Fruit fly (Drosophila melanogaster) whole organism, embryonic: ENCODE measurements around the gene mahe.

Experiments
- Bteb2 ChIP-seq: fragments of 200-800 bp; sonication (Bioruptor generic); optimal IDR thresholded peaks from 2 replicates; lab custom pipeline; 2016; ENCODE audit warnings: missing biosample characterization, missing genetic modification characterization
- CG10209 ChIP-seq: fragments of 200-800 bp; sonication (Bioruptor generic); optimal IDR thresholded peaks from 3 replicates; lab custom pipeline; 2017; ENCODE audit warnings: missing biosample characterization, mild to moderate bottlenecking, missing genetic modification characterization, missing genetic modification reagents
- CG10654 ChIP-seq: fragments of 200-800 bp; sonication (Bioruptor generic); optimal IDR thresholded peaks from 2 replicates; lab custom pipeline; 2016; ENCODE audit warnings: missing biosample characterization, missing genetic modification characterization
- CG11398 ChIP-seq: fragments of 200-800 bp; sonication (Bioruptor generic); optimal IDR thresholded peaks from 2 replicates; lab custom pipeline; 2016; ENCODE audit warnings: missing biosample characterization, missing genetic modification characterization
- CG12942 ChIP-seq: fragments of 200-800 bp; sonication (Bioruptor generic); optimal IDR thresholded peaks from 3 replicates; lab custom pipeline; 2016; ENCODE audit warnings: missing biosample characterization, missing genetic modification characterization
- CG14050 ChIP-seq: fragments of 200-800 bp; sonication (Bioruptor generic); IDR thresholded peaks from 3 replicates; pipeline ENCODE4 v1.3.6; 2022; ENCODE audit warnings: missing biosample characterization, missing genetic modification characterization
- CG14441 ChIP-seq: fragments of 200-800 bp; sonication (Bioruptor generic); IDR thresholded peaks from 2 replicates; pipeline ENCODE4 v1.3.6; 2022; ENCODE audit warnings: missing biosample characterization, missing genetic modification characterization
- CG16813 ChIP-seq: fragments of 200-800 bp; sonication (Bioruptor generic); IDR thresholded peaks from 3 replicates; pipeline ENCODE4 v1.3.6; 2022; ENCODE audit warnings: missing biosample characterization, missing genetic modification characterization; ENCODE audit not compliant: partially characterized antibody
- CG17361 ChIP-seq: fragments of 200-800 bp; sonication (Bioruptor generic); IDR thresholded peaks from 3 replicates; pipeline ENCODE4 v1.3.6; 2022; ENCODE audit warnings: missing biosample characterization, missing genetic modification characterization
- CG17568 ChIP-seq: fragments of 200-800 bp; sonication (Bioruptor generic); optimal IDR thresholded peaks from 2 replicates; lab custom pipeline; 2018; ENCODE audit warnings: missing biosample characterization, mild to moderate bottlenecking, missing genetic modification characterization, moderate library complexity
- CG2129 ChIP-seq: fragments of 200-800 bp; sonication (Bioruptor generic); IDR thresholded peaks from 2 replicates; pipeline ENCODE4 v1.3.6; 2022; ENCODE audit warnings: missing biosample characterization, missing genetic modification characterization; ENCODE audit not compliant: partially characterized antibody
- CG32532 ChIP-seq: fragments of 200-800 bp; sonication (Bioruptor generic); IDR thresholded peaks from 2 replicates; pipeline ENCODE4 v1.3.6; 2022; ENCODE audit warnings: missing biosample characterization, missing genetic modification characterization
- CG34376 ChIP-seq: fragments of 200-800 bp; sonication (Bioruptor generic); optimal IDR thresholded peaks from 2 replicates; lab custom pipeline; 2018; ENCODE audit warnings: missing biosample characterization, mild to moderate bottlenecking, missing genetic modification characterization
- CG6254 ChIP-seq: fragments of 200-800 bp; sonication (Bioruptor generic); optimal IDR thresholded peaks from 3 replicates; lab custom pipeline; 2017; ENCODE audit warnings: mild to moderate bottlenecking, missing biosample characterization, missing genetic modification reagents, missing genetic modification characterization
- CG6765 ChIP-seq: fragments of 200-800 bp; sonication (Bioruptor generic); optimal IDR thresholded peaks from 3 replicates; lab custom pipeline; 2017; ENCODE audit warnings: missing biosample characterization, mild to moderate bottlenecking, missing genetic modification characterization
- CG6813 ChIP-seq: fragments of 200-800 bp; sonication (Bioruptor generic); optimal IDR thresholded peaks from 2 replicates; lab custom pipeline; 2017; ENCODE audit warnings: missing biosample characterization, missing genetic modification characterization, mild to moderate bottlenecking, moderate library complexity, missing genetic modification reagents
- CG9797 ChIP-seq: fragments of 200-800 bp; sonication (Bioruptor generic); optimal IDR thresholded peaks from 3 replicates; lab custom pipeline; 2018; ENCODE audit warnings: missing biosample characterization, mild to moderate bottlenecking, missing genetic modification characterization
- D19A ChIP-seq: fragments of 200-800 bp; optimal IDR thresholded peaks from 3 replicates; lab custom pipeline; 2019; ENCODE audit warnings: missing biosample characterization, mild to moderate bottlenecking, missing genetic modification characterization, moderate library complexity
- Fer2 ChIP-seq: fragments of 200-800 bp; sonication (Bioruptor generic); optimal IDR thresholded peaks from 2 replicates; lab custom pipeline; 2018; ENCODE audit warnings: missing biosample characterization, mild to moderate bottlenecking, missing genetic modification characterization, moderate library complexity
- Fer3 ChIP-seq: fragments of 200-800 bp; sonication (Bioruptor generic); optimal IDR thresholded peaks from 2 replicates; lab custom pipeline; 2018; ENCODE audit warnings: missing biosample characterization, mild to moderate bottlenecking, missing genetic modification characterization, moderate library complexity
- H15 ChIP-seq: fragments of 200-800 bp; sonication (Bioruptor generic); IDR thresholded peaks from 3 replicates; pipeline ENCODE4 v1.3.6; 2022; ENCODE audit warnings: missing biosample characterization, missing genetic modification characterization
- Med ChIP-seq: fragments of 200-800 bp; sonication (Bioruptor generic); peaks from one replicate; lab custom pipeline; 2016; ENCODE audit warnings: missing biosample characterization, missing genetic modification characterization, mild to moderate bottlenecking, inconsistent platforms, moderate library complexity
- Nf-YB ChIP-seq: fragments of 200-800 bp; sonication (Bioruptor generic); optimal IDR thresholded peaks from 3 replicates; lab custom pipeline; 2019; ENCODE audit warnings: missing biosample characterization, mild to moderate bottlenecking, missing genetic modification characterization, moderate library complexity
- Opbp ChIP-seq: fragments of 200-800 bp; sonication (Bioruptor generic); IDR thresholded peaks from 3 replicates; pipeline ENCODE4 v1.3.6; 2022; ENCODE audit warnings: missing biosample characterization, missing genetic modification characterization; ENCODE audit not compliant: partially characterized antibody
- Sox100B ChIP-seq: fragments of 200-800 bp; sonication (Bioruptor generic); optimal IDR thresholded peaks from 3 replicates; lab custom pipeline; 2018; ENCODE audit warnings: missing biosample characterization, mild to moderate bottlenecking, missing genetic modification characterization
- aop ChIP-seq: fragments of 200-800 bp; sonication (Bioruptor generic); IDR thresholded peaks from 2 replicates; pipeline ENCODE4 v1.3.6; 2022; ENCODE audit warnings: missing biosample characterization, missing genetic modification characterization
- chm ChIP-seq: fragments of 200-800 bp; sonication (Bioruptor generic); IDR thresholded peaks from 2 replicates; pipeline ENCODE4 v1.3.6; 2022; ENCODE audit warnings: missing biosample characterization, missing genetic modification characterization
- crol ChIP-seq: fragments of 200-800 bp; sonication (Bioruptor generic); IDR thresholded peaks from 2 replicates; pipeline ENCODE4 v1.3.6; 2022; ENCODE audit warnings: missing biosample characterization, missing genetic modification characterization
- cwo ChIP-seq: fragments of 200-800 bp; sonication (Bioruptor generic); optimal IDR thresholded peaks from 3 replicates; lab custom pipeline; 2017; ENCODE audit warnings: missing biosample characterization, missing genetic modification characterization, mild to moderate bottlenecking, moderate library complexity, missing genetic modification reagents
- ewg ChIP-seq: fragments of 200-800 bp; sonication (Bioruptor generic); optimal IDR thresholded peaks from 3 replicates; lab custom pipeline; 2017; ENCODE audit warnings: mild to moderate bottlenecking, missing biosample characterization, missing genetic modification reagents, missing genetic modification characterization
- gsb ChIP-seq: fragments of 200-800 bp; sonication (Bioruptor generic); IDR thresholded peaks from 2 replicates; pipeline ENCODE4 v1.3.6; 2022; ENCODE audit warnings: missing biosample characterization, missing genetic modification characterization
- h ChIP-seq: fragments of >200 bp; optimal IDR thresholded peaks from 2 replicates; lab custom pipeline; 2017
- hb ChIP-seq: fragments of 200-800 bp; sonication (Bioruptor generic); IDR thresholded peaks from 3 replicates; pipeline ENCODE4 v1.3.6; 2022; ENCODE audit warnings: missing biosample characterization, missing genetic modification characterization; ENCODE audit not compliant: partially characterized antibody
- hbn ChIP-seq: fragments of 200-800 bp; sonication (Bioruptor generic); IDR thresholded peaks from 2 replicates; pipeline ENCODE4 v1.3.6; 2022; ENCODE audit warnings: missing biosample characterization, missing genetic modification characterization; ENCODE audit not compliant: partially characterized antibody
- insv ChIP-seq, 2 experiments: fragments of 200-800 bp; sonication (Bioruptor generic); optimal IDR thresholded peaks; 3 replicates each; lab custom pipeline; 2016 to 2018; ENCODE audit warnings: missing biosample characterization in 2 of 2, missing genetic modification characterization in 2 of 2
- kay ChIP-seq: fragments of 200-800 bp; sonication (Bioruptor generic); optimal IDR thresholded peaks from 2 replicates; lab custom pipeline; 2016; ENCODE audit warnings: missing biosample characterization, missing genetic modification characterization
- knrl ChIP-seq: fragments of 200-800 bp; sonication (Bioruptor generic); IDR thresholded peaks from 3 replicates; pipeline ENCODE4 v1.3.6; 2022; ENCODE audit warnings: missing biosample characterization, missing genetic modification characterization; ENCODE audit not compliant: partially characterized antibody
- lov ChIP-seq, 2 experiments: fragments of 200-800 bp in 1 of 2; fragments of >200 bp in 1 of 2; sonication (Bioruptor generic) in 1 of 2; IDR thresholded peaks in 1 of 2; optimal IDR thresholded peaks in 1 of 2; 2 replicates in 1 of 2; 3 replicates in 1 of 2; pipeline versions ENCODE4 v1.3.6 to Lab custom; 2017 to 2022; ENCODE audit warnings: missing biosample characterization in 1 of 2, missing genetic modification characterization in 1 of 2
- mld ChIP-seq: fragments of 200-800 bp; sonication (Bioruptor generic); IDR thresholded peaks from 3 replicates; pipeline ENCODE4 v1.3.6; 2022; ENCODE audit warnings: missing biosample characterization, missing genetic modification characterization; ENCODE audit not compliant: partially characterized antibody
- oc ChIP-seq: fragments of 200-800 bp; sonication (Bioruptor generic); optimal IDR thresholded peaks from 2 replicates; lab custom pipeline; 2018; ENCODE audit warnings: missing biosample characterization, mild to moderate bottlenecking, missing genetic modification characterization, moderate library complexity
- pita ChIP-seq: fragments of 200-800 bp; sonication (Bioruptor generic); optimal IDR thresholded peaks from 2 replicates; lab custom pipeline; 2017; ENCODE audit warnings: missing biosample characterization, mild to moderate bottlenecking, missing genetic modification characterization
- prd ChIP-seq, 3 experiments: fragments of >200 bp in 2 of 3; fragments of 200-800 bp in 1 of 3; sonication (Bioruptor generic) in 1 of 3; optimal IDR thresholded peaks in 2 of 3; IDR thresholded peaks in 1 of 3; 2 replicates in 2 of 3; 3 replicates in 1 of 3; pipeline versions ENCODE4 v1.3.6 to Lab custom; 2017 to 2022; ENCODE audit warnings: missing biosample characterization in 1 of 3, missing genetic modification characterization in 1 of 3
- pros ChIP-seq: fragments of 200-800 bp; sonication (Bioruptor generic); optimal IDR thresholded peaks from 3 replicates; lab custom pipeline; 2019; ENCODE audit warnings: missing biosample characterization, mild to moderate bottlenecking, missing genetic modification characterization, moderate library complexity
- sens-2 ChIP-seq: fragments of 200-800 bp; sonication (Bioruptor generic); IDR thresholded peaks from 2 replicates; pipeline ENCODE4 v1.3.6; 2022; ENCODE audit warnings: missing biosample characterization, missing genetic modification characterization
- ttk ChIP-seq: fragments of 200-800 bp; sonication (Bioruptor generic); IDR thresholded peaks from 2 replicates; pipeline ENCODE4 v2.1.2; 2022; ENCODE audit warnings: missing biosample characterization, missing genetic modification characterization
- zen ChIP-seq: fragments of 200-800 bp; sonication (Bioruptor generic); optimal IDR thresholded peaks from 3 replicates; lab custom pipeline; 2018; ENCODE audit warnings: missing biosample characterization, mild to moderate bottlenecking, missing genetic modification characterization, moderate library complexity
- zfh2 ChIP-seq: fragments of 200-800 bp; sonication (Bioruptor generic); optimal IDR thresholded peaks from 2 replicates; lab custom pipeline; 2016; ENCODE audit warnings: missing biosample characterization, missing genetic modification characterization

mahe gene

dm6 chrX:7893411-7894122 lies 37.6 kb downstream of the mahe start, which contains the start of the genes CG45089, ND-MNLL and p115 (continued):
- TF ChIP-seq lov (optimal IDR thresholded peaks at IDR 0.05; lab: Kevin White, UChicago) (no peak), lov (GFP tag; IDR thresholded peaks at IDR 0.05; lab: Robert Waterston, UW) (no peak), aop (GFP tag; lab: Robert Waterston, UW) (no peak), CG14441 (GFP tag; lab: Robert Waterston, UW) (peak; percentile 15; the same call in 1 of the 2 replicates), Bteb2 (no peak), hb (GFP tag; lab: Robert Waterston, UW) (peak; percentile 35; the same call in 1 of the 3 replicates), CG14050 (GFP tag; lab: Robert Waterston, UW) (no peak), CG2129 (GFP tag; lab: Robert Waterston, UW) (peak; percentile 32), CG12942 (GFP tag; lab: Kevin White, UChicago) (peak; percentile 48), CG6254 (GFP tag; lab: Kevin White, UChicago) (peak; percentile 1), h (no peak), pros (no peak), Sox100B (peak; percentile 45), Nf-YB (GFP tag; lab: Kevin White, UChicago) (peak; percentile 19), pita (GFP tag; lab: Kevin White, UChicago) (no peak), ewg (peak; percentile 3), knrl (GFP tag; lab: Robert Waterston, UW) (peak; percentile 69), CG16813 (GFP tag; lab: Robert Waterston, UW) (peak; percentile 58), gsb (GFP tag; lab: Robert Waterston, UW) (no peak), zfh2 (GFP tag; lab: Kevin White, UChicago) (peak; percentile 48), CG32532 (peak; percentile 43; the same call in 1 of the 2 replicates), oc (tag; lab: Kevin White, UChicago) (peak; percentile 31), CG10654 (GFP tag; lab: Kevin White, UChicago) (peak; percentile 54), cwo (GFP tag; lab: Kevin White, UChicago) (no peak), CG6765 (GFP tag; lab: Kevin White, UChicago) (peak; percentile 30), CG17361 (peak; percentile 61), D19A (peak; percentile 33), CG11398 (GFP tag; lab: Kevin White, UChicago) (no peak), kay (GFP tag; lab: Kevin White, UChicago) (peak; percentile 46), Fer3 (tag; lab: Kevin White, UChicago) (peak; percentile 47), prd (optimal IDR thresholded peaks at IDR 0.05; lab: Kevin White, UChicago) (no peak), prd (GFP tag; IDR thresholded peaks at IDR 0.05; lab: Robert Waterston, UW) (peak; percentile 65), CG10209 (GFP tag; lab: Kevin White, UChicago) (peak; percentile 25), zen (tag; lab: Kevin White, UChicago) (peak; percentile 53), chm (GFP tag; lab: Robert Waterston, UW) (no peak), hbn (peak; percentile 54), CG6813 (no peak), Opbp (GFP tag; lab: Robert Waterston, UW) (no peak; the same call in 2 of the 3 replicates), CG34376 (no peak), sens-2 (GFP tag; lab: Robert Waterston, UW) (no peak), crol (GFP tag; lab: Robert Waterston, UW) (no peak), CG17568 (GFP tag; lab: Kevin White, UChicago) (no peak), Med (GFP tag; lab: Kevin White, UChicago) (peak; percentile 86), ttk (peak; percentile 36; the same call in 1 of the 2 replicates), CG9797 (GFP tag; lab: Kevin White, UChicago) (peak; percentile 22), Fer2 (peak; percentile 40), H15 (GFP tag; lab: Robert Waterston, UW) (0 out of 3 replicates have a peak, but pooled peaks have one; percentile 14), insv (GFP tag; optimal IDR thresholded peaks at IDR 0.05; lab: Kevin White, UChicago) (peak in 1 of 2 experiments; percentile 56), mld (GFP tag; lab: Robert Waterston, UW) (no peak)
